Fruit fly (Drosophila melanogaster): Measurements from ENCODE around the gene Rga.
A peak's percentile ranks its signal among the peaks of the same experiment; 100 is the strongest.

Rga gene

DNA sequence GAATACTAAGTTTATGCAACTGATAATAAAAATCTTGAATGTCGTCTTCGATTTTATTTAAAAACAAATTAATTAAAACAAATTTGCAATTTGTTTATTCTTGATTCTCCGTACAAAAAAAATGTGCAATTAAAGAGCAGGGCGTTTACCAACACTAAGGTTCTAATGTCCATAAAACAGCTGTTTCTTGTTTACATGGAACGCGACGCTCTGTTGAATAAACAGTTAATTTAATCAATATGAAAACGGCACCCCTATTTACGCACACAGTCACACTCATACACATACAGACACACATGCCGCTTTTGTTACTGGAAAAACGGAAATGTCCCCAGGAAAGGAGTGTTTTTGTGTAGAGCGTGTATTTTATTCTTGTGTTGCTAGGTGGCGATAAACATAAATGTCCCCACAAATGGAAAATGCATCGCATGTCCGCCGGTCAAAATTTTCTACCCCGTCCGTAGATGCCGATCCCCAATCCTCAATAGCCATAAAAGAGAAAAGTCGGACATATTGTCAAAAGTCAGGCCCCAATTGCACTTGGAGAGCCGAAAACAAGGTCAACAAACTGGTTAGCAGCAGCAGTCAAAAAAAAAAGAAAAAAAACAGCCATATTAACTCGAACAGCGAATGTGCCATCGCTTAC lies 10.2 kb upstream of the Rga start (continued):
- peak; percentile 54 for TF ChIP-seq CG1602 (GFP tag; optimal IDR thresholded peaks at IDR 0.05)
- TF ChIP-seq Gug (GFP tag; IDR thresholded peaks at IDR 0.05): no peak
- TF ChIP-seq dysf (GFP tag; IDR thresholded peaks at IDR 0.05): no peak
- TF ChIP-seq Mad (GFP tag; optimal IDR thresholded peaks at IDR 0.05): peak; percentile 64
- TF ChIP-seq jing (GFP tag; optimal IDR thresholded peaks at IDR 0.05): no peak
- TF ChIP-seq Blimp-1 (GFP tag; optimal IDR thresholded peaks at IDR 0.05): peak; percentile 70
- peak; percentile 85 for TF ChIP-seq B-H2 (GFP tag; optimal IDR thresholded peaks at IDR 0.05)
- no peak for TF ChIP-seq CG15073 (GFP tag; optimal IDR thresholded peaks at IDR 0.05)
- TF ChIP-seq ap (GFP tag; IDR thresholded peaks at IDR 0.05): no peak
- peak; percentile 9 for TF ChIP-seq gfzf (GFP tag; optimal IDR thresholded peaks at IDR 0.05)
- no peak for TF ChIP-seq hb (GFP tag; IDR thresholded peaks at IDR 0.05; ENCODE audit: partially characterized antibody)
- peak; percentile 87 for TF ChIP-seq bab2 (GFP tag; optimal IDR thresholded peaks at IDR 0.05)
- TF ChIP-seq toy (GFP tag; IDR thresholded peaks at IDR 0.05): no peak
- TF ChIP-seq CG33213 (GFP tag; optimal IDR thresholded peaks at IDR 0.05): peak; percentile 92
- TF ChIP-seq CG1233 (GFP tag; optimal IDR thresholded peaks at IDR 0.05): peak; percentile 92
- TF ChIP-seq Atf3 (GFP tag; optimal IDR thresholded peaks at IDR 0.05): peak; percentile 64
- TF ChIP-seq CrebB (tag; optimal IDR thresholded peaks at IDR 0.05): peak; percentile 83
- peak; percentile 83 for TF ChIP-seq gro (GFP tag; optimal IDR thresholded peaks at IDR 0.05)
- peak; percentile 90 for TF ChIP-seq mirr (GFP tag; optimal IDR thresholded peaks at IDR 0.05)
- TF ChIP-seq CG13287 (GFP tag; IDR thresholded peaks at IDR 0.05; ENCODE audit: partially characterized antibody): no peak
- no peak for TF ChIP-seq inv (GFP tag; IDR thresholded peaks at IDR 0.05; ENCODE audit: partially characterized antibody)
- peak; percentile 76 for TF ChIP-seq CG18619 (GFP tag; optimal IDR thresholded peaks at IDR 0.05)
- TF ChIP-seq Hand (GFP tag; optimal IDR thresholded peaks at IDR 0.05): peak; percentile 51
- peak; percentile 51 for TF ChIP-seq CG9876 (GFP tag; optimal IDR thresholded peaks at IDR 0.05)
- TF ChIP-seq CG30020 (tag; optimal IDR thresholded peaks at IDR 0.05): peak; percentile 69
- no peak for TF ChIP-seq luna (GFP tag; optimal IDR thresholded peaks at IDR 0.05)
- TF ChIP-seq Jarid2 (GFP tag; optimal IDR thresholded peaks at IDR 0.05): peak; percentile 28
- peak; percentile 71 for TF ChIP-seq trem (tag; optimal IDR thresholded peaks at IDR 0.05)
- TF ChIP-seq tup (GFP tag; optimal IDR thresholded peaks at IDR 0.05): peak; percentile 65
- TF ChIP-seq HLH54F (GFP tag; optimal IDR thresholded peaks at IDR 0.05): no peak
- peak; percentile 79 for TF ChIP-seq exex (tag; optimal IDR thresholded peaks at IDR 0.05)
- TF ChIP-seq sima (GFP tag; optimal IDR thresholded peaks at IDR 0.05): peak; percentile 53
- TF ChIP-seq kah (GFP tag; optimal IDR thresholded peaks at IDR 0.05): peak; percentile 63
- TF ChIP-seq CG32532 (GFP tag; IDR thresholded peaks at IDR 0.05): no peak
- TF ChIP-seq amos (GFP tag; IDR thresholded peaks at IDR 0.05; ENCODE audit: partially characterized antibody): no peak
- peak; percentile 95 for TF ChIP-seq abd-A (tag; optimal IDR thresholded peaks at IDR 0.05)
- no peak for TF ChIP-seq CG7963 (GFP tag; IDR thresholded peaks at IDR 0.05; ENCODE audit: partially characterized antibody)
- TF ChIP-seq Atf-2 (GFP tag; optimal IDR thresholded peaks at IDR 0.05): peak; percentile 46
- TF ChIP-seq sna (GFP tag; IDR thresholded peaks at IDR 0.05; ENCODE audit: partially characterized antibody): no peak
- TF ChIP-seq Hey (tag; optimal IDR thresholded peaks at IDR 0.05): peak; percentile 81
- TF ChIP-seq CG5953 (GFP tag; IDR thresholded peaks at IDR 0.05): no peak
- peak; percentile 58 for TF ChIP-seq CoRest (tag; optimal IDR thresholded peaks at IDR 0.05)
- TF ChIP-seq chm (GFP tag; IDR thresholded peaks at IDR 0.05): no peak
- peak; percentile 57 for TF ChIP-seq sug (tag; optimal IDR thresholded peaks at IDR 0.05)
- TF ChIP-seq CG17802 (tag; optimal IDR thresholded peaks at IDR 0.05): no peak
- TF ChIP-seq CG9215 (GFP tag; IDR thresholded peaks at IDR 0.05): no peak
- TF ChIP-seq shn (GFP tag; optimal IDR thresholded peaks at IDR 0.05): peak; percentile 52
- peak; percentile 60 for TF ChIP-seq CG5180 (GFP tag; optimal IDR thresholded peaks at IDR 0.05)
- peak; percentile 62 for TF ChIP-seq bigmax (GFP tag; optimal IDR thresholded peaks at IDR 0.05)

Data from whole organism, embryonic.